Worm (Caenorhabditis elegans) whole organism, dauer: ENCODE data around the gene H41C03.1.

Source experiments
- unc-62 ChIP-seq: sonication (generic microtip); optimal IDR thresholded peaks from 2 replicates; lab custom pipeline; 2017; ENCODE audit warnings: missing biosample characterization, missing genetic modification reagents, missing genetic modification characterization

The H41C03.1 gene

ce11 chrII:5904252-5904651, 50.0 kb downstream of the H41C03.1 start, which contains the start of gene tsp-18:
Gene tsp-18 (plus strand): TSS chrII:5904552.
- TF ChIP-seq unc-62 (GFP tag; lab: Kevin White, UChicago): no peak

- TF ChIP-seq unc-62 (GFP tag; lab: Kevin White, UChicago): no peak
Measured at ce11 chrII:5906274-5906673, 52.1 kb downstream of the H41C03.1 start, which contains the start of gene F59G1.8. Gene F59G1.8 (plus strand): TSS chrII:5906566.
